Worm (Caenorhabditis elegans) whole organism, late embryonic: ENCODE data around the gene T05C12.11.

ENCODE experiments used
- T23F11.4 ChIP-seq: fragments of 200-800 bp; sonication (Bioruptor generic); optimal IDR thresholded peaks from 2 replicates; lab custom pipeline; 2018; ENCODE audit warnings: mild to moderate bottlenecking, missing genetic modification characterization, missing compliant biosample characterization
- ama-1 ChIP-seq: fragments of 150-350 bp; optimal IDR thresholded peaks from 2 replicates; lab custom pipeline; 2014
- ceh-48 ChIP-seq: sonication (generic microtip); optimal IDR thresholded peaks from 2 replicates; lab custom pipeline; 2016; ENCODE audit warnings: missing genetic modification characterization, inconsistent platforms, missing compliant biosample characterization
- ceh-6 ChIP-seq: fragments of 200-800 bp; sonication (Bioruptor generic); optimal IDR thresholded peaks from 2 replicates; lab custom pipeline; 2018; ENCODE audit warnings: mild to moderate bottlenecking, missing genetic modification characterization, missing compliant biosample characterization
- fkh-10 ChIP-seq: fragments of 150-350 bp; optimal IDR thresholded peaks from 2 replicates; lab custom pipeline; 2014; ENCODE audit warnings: missing biosample characterization, missing genetic modification reagents, missing genetic modification characterization
- madf-2 ChIP-seq: sonication (generic microtip); optimal IDR thresholded peaks from 2 replicates; lab custom pipeline; 2017; ENCODE audit warnings: missing genetic modification characterization, missing compliant biosample characterization
- nhr-11 ChIP-seq: fragments of 150-350 bp; optimal IDR thresholded peaks from 2 replicates; lab custom pipeline; 2014; ENCODE audit warnings: missing biosample characterization, missing genetic modification characterization
- pqm-1 ChIP-seq: sonication (generic microtip); optimal IDR thresholded peaks from 2 replicates; lab custom pipeline; 2016; ENCODE audit warnings: missing genetic modification characterization, missing compliant biosample characterization
- pros-1 ChIP-seq: fragments of 150-350 bp; optimal IDR thresholded peaks from 2 replicates; lab custom pipeline; 2014; ENCODE audit warnings: missing biosample characterization, missing genetic modification reagents, missing genetic modification characterization
- ttx-3 ChIP-seq: sonication (generic microtip); optimal IDR thresholded peaks from 2 replicates; lab custom pipeline; 2016; ENCODE audit warnings: missing genetic modification reagents, missing genetic modification characterization, missing compliant biosample characterization
- unc-86 ChIP-seq: sonication (generic microtip); optimal IDR thresholded peaks from 2 replicates; lab custom pipeline; 2016; ENCODE audit warnings: missing genetic modification characterization, missing compliant biosample characterization

ce11 chrII:8143278-8143931 is 26.9 kb downstream of the T05C12.11 start, which contains the start of the genes ints-11 and rpl-10:
- TF ChIP-seq ama-1 (lab: Kevin White, UChicago) (no peak), pqm-1 (no peak), T23F11.4 (GFP tag; lab: Kevin White, UChicago) (no peak), ceh-6 (GFP tag; lab: Kevin White, UChicago) (no peak), unc-86 (tag; lab: Kevin White, UChicago) (no peak), madf-2 (tag; lab: Kevin White, UChicago) (no peak), fkh-10 (GFP tag; lab: Kevin White, UChicago) (no peak), ttx-3 (tag; lab: Kevin White, UChicago) (no peak), pros-1 (tag; lab: Kevin White, UChicago) (no peak), ceh-48 (tag; lab: Kevin White, UChicago) (no peak), nhr-11 (tag; lab: Kevin White, UChicago) (no peak)
